Worm (Caenorhabditis elegans) whole organism, midembryonic: ENCODE results near the gene nlp-7.

Source experiments
- T22C8.4 ChIP-seq: fragments of 200-800 bp; sonication (Bioruptor generic); IDR thresholded peaks from 2 replicates; pipeline ENCODE4 v1.3.6; 2022; ENCODE audit warnings: missing genetic modification characterization, missing compliant biosample characterization
- flt-1 ChIP-seq: fragments of 200-800 bp; sonication (Bioruptor generic); IDR thresholded peaks from 2 replicates; pipeline ENCODE4 v1.3.6; 2022; ENCODE audit warnings: missing genetic modification characterization, missing compliant biosample characterization
- klf-2 ChIP-seq: fragments of 200-800 bp; sonication (Bioruptor generic); conservative IDR thresholded peaks from 2 replicates; pipeline ENCODE4 v1.3.6; 2022; ENCODE audit warnings: missing genetic modification reagents, missing genetic modification characterization, missing compliant biosample characterization
- med-1 ChIP-seq: sonication (generic microtip); optimal IDR thresholded peaks from 2 replicates; lab custom pipeline; 2017; ENCODE audit warnings: missing genetic modification characterization, mild to moderate bottlenecking, missing compliant biosample characterization, antibody characterized with exemption, missing genetic modification reagents; ENCODE audit not compliant: insufficient read depth
- ref-1 ChIP-seq: fragments of 200-800 bp; sonication (Bioruptor generic); conservative IDR thresholded peaks from 2 replicates; pipeline ENCODE4 v1.3.6; 2022; ENCODE audit warnings: missing genetic modification reagents, missing genetic modification characterization, missing compliant biosample characterization

DNA sequence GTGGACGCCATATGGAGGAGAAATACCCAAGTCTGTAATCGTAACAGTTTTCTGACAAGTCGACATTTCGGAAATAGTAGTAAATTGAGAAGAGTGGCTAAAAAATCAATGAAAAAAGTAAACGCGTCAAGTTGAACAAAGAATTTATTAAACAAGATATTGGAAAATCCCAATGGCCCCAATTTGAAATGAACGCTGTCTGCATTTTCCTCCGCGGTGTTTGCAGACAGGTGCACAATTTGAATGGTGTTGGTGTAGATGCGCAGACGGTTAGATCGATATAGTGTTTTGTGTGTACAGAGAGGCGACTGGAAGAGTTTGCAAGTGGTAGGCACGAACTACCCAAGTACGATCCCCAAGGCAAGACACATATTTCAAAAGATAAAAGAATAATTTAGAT lies 12.0 kb downstream of the nlp-7 start, which contains the start of the genes H35N09.2 and H35N09.1:
- TF ChIP-seq ref-1 (GFP tag; lab: Robert Waterston, UW) (no peak), med-1 (GFP tag; lab: Kevin White, UChicago) (no peak), T22C8.4 (GFP tag; lab: Robert Waterston, UW) (no peak), flt-1 (GFP tag; lab: Robert Waterston, UW) (no peak), klf-2 (GFP tag; lab: Robert Waterston, UW) (no peak)
